Worm (Caenorhabditis elegans): Measurements from ENCODE around the gene R11D1.2.

The R11D1.2 gene

DNA sequence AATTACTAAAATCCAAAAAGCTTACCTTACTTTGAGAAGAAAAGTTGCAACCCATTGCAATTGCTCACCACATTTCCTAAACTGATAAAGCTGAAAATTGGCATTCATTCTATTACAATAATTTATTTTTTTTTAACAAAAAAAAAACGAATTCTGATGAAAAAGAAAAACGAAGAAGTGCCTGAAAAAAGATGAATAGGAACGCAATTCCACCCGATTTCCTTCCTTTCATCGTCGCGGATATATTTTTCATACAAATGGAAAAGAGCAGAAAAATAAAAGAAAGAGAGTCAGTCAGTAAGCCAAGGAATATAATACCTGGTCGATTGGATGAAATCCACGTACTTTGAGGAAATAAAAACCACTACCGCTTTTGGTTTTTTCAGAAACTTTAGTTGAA, 46.4 kb downstream of the R11D1.2 start, which contains the start of gene gpa-13:
gpa-13 (minus strand) TSS at position 101 of the 400 bp plus-strand sequence.
- TF ChIP-seq cnd-1 (tag; optimal IDR thresholded peaks at IDR 0.05) (no peak), lin-32 (GFP tag; optimal IDR thresholded peaks at IDR 0.05) (no peak), ceh-43 (GFP tag; optimal IDR thresholded peaks at IDR 0.05) (no peak), unc-39 (tag; optimal IDR thresholded peaks at IDR 0.05) (no peak), nhr-12 (tag; optimal IDR thresholded peaks at IDR 0.05) (no peak)

DNA sequence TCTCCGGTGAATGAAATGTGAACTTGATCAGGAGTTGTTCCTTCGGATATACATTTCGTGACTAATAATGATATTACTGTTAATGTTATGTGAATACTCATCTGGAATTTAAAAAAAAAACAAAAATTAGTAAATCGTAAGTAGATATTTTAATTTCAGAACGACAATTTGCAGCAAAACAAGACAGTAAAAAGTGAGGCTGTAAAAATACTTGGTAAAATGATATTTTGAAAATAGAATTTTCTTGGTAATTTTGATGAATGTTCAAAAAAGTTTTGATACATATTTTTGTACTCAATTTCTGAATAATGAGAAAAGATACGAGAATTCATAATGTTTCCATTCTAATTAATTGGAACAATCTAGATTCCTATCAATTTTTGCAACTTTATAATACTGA, 51.3 kb downstream of the R11D1.2 start, which contains the start of gene papl-1:
papl-1 (minus strand) TSS at position 101 of the 400 bp plus-strand sequence.
- TF ChIP-seq mls-2 (tag; optimal IDR thresholded peaks at IDR 0.05) (no peak), zip-8 (tag; optimal IDR thresholded peaks at IDR 0.05) (no peak), nhr-2 (tag; optimal IDR thresholded peaks at IDR 0.05) (no peak), nhr-237 (tag; optimal IDR thresholded peaks at IDR 0.05) (no peak), M03D4.4 (tag; optimal IDR thresholded peaks at IDR 0.05) (no peak), lsy-2 (tag; optimal IDR thresholded peaks at IDR 0.05) (no peak), elt-3 (tag; optimal IDR thresholded peaks at IDR 0.05) (no peak)

Data from whole organism, mixed stage, embryonic.